Fruit fly (Drosophila melanogaster) whole organism, adult: ENCODE data around the gene Top2.

Experiments used
- CG12768 ChIP-seq: fragments of 200-800 bp; sonication (Bioruptor generic); optimal IDR thresholded peaks from 2 replicates; lab custom pipeline; 2017; ENCODE audit warnings: missing biosample characterization, missing genetic modification characterization, mild to moderate bottlenecking, moderate library complexity, missing genetic modification reagents
- CG14711 ChIP-seq: fragments of 200-800 bp; sonication (Bioruptor generic); optimal IDR thresholded peaks from 2 replicates; lab custom pipeline; 2018; ENCODE audit warnings: missing biosample characterization, mild to moderate bottlenecking, missing genetic modification characterization, moderate library complexity
- CG1620 ChIP-seq: fragments of 200-800 bp; sonication (Bioruptor generic); optimal IDR thresholded peaks from 2 replicates; lab custom pipeline; 2016; ENCODE audit warnings: missing biosample characterization, missing genetic modification characterization
- CG33017 ChIP-seq: fragments of 200-800 bp; sonication (Bioruptor generic); optimal IDR thresholded peaks from 2 replicates; lab custom pipeline; 2018; ENCODE audit warnings: missing biosample characterization, mild to moderate bottlenecking, missing genetic modification characterization, moderate library complexity
- CG7101 ChIP-seq: fragments of 200-800 bp; sonication (Bioruptor generic); optimal IDR thresholded peaks from 2 replicates; lab custom pipeline; 2018; ENCODE audit warnings: missing biosample characterization, mild to moderate bottlenecking, missing genetic modification characterization, moderate library complexity
- Mnt ChIP-seq: fragments of 200-800 bp; sonication (Bioruptor generic); optimal IDR thresholded peaks from 2 replicates; lab custom pipeline; 2016; ENCODE audit warnings: missing biosample characterization, mild to moderate bottlenecking, missing genetic modification characterization
- bab1 ChIP-seq: fragments of 200-800 bp; sonication (Bioruptor generic); optimal IDR thresholded peaks from 3 replicates; lab custom pipeline; 2019; ENCODE audit warnings: missing biosample characterization, mild to moderate bottlenecking, missing genetic modification characterization, moderate library complexity
- kay ChIP-seq: fragments of 200-800 bp; sonication (Bioruptor generic); peaks from one replicate; lab custom pipeline; 2016; ENCODE audit warnings: missing biosample characterization, missing genetic modification characterization, borderline replicate concordance
- ovo ChIP-seq: fragments of 200-800 bp; sonication (Bioruptor generic); optimal IDR thresholded peaks from 2 replicates; lab custom pipeline; 2016; ENCODE audit warnings: missing biosample characterization, missing genetic modification characterization
- tj ChIP-seq: fragments of 200-800 bp; sonication (Bioruptor generic); optimal IDR thresholded peaks from 3 replicates; lab custom pipeline; 2017; ENCODE audit warnings: missing biosample characterization, mild to moderate bottlenecking, missing genetic modification characterization, moderate library complexity
- toe ChIP-seq: fragments of 200-800 bp; sonication (Bioruptor generic); optimal IDR thresholded peaks from 2 replicates; lab custom pipeline; 2016; ENCODE audit warnings: missing biosample characterization, missing genetic modification characterization

- TF ChIP-seq CG33017 (tag; lab: Kevin White, UChicago) (no peak), tj (GFP tag; lab: Kevin White, UChicago) (no peak), CG7101 (tag; lab: Kevin White, UChicago) (no peak), kay (GFP tag; lab: Kevin White, UChicago) (no peak), bab1 (GFP tag; lab: Kevin White, UChicago) (no peak), CG1620 (GFP tag; lab: Kevin White, UChicago) (no peak), ovo (GFP tag; lab: Kevin White, UChicago) (no peak), CG12768 (GFP tag; lab: Kevin White, UChicago) (no peak), Mnt (GFP tag; lab: Kevin White, UChicago) (no peak), toe (GFP tag; lab: Kevin White, UChicago) (no peak), CG14711 (tag; lab: Kevin White, UChicago) (no peak)
These were observed 14.3 kb downstream of the Top2 start for dm6 chr2L:19438685-19439597.
